Fruit fly (Drosophila melanogaster) whole organism: Measurements from ENCODE around the gene Chro.

ENCODE experiments used
- CG8478 ChIP-seq: fragments of >200 bp; optimal IDR thresholded peaks from 2 replicates; lab custom pipeline; 2018; ENCODE audit warnings: inconsistent platforms
- Dll ChIP-seq: fragments of >200 bp; optimal IDR thresholded peaks from 2 replicates; lab custom pipeline; 2017
- EcR ChIP-seq, 2 experiments: fragments of >200 bp; optimal IDR thresholded peaks; 2 replicates each; lab custom pipeline; 2017; ENCODE audit warnings: missing biosample characterization in 2 of 2, missing genetic modification characterization in 2 of 2, missing genetic modification reagents in 2 of 2
- pan ChIP-seq: fragments of >200 bp; optimal IDR thresholded peaks from 2 replicates; lab custom pipeline; 2017
- psq ChIP-seq: fragments of >200 bp; optimal IDR thresholded peaks from 2 replicates; lab custom pipeline; 2017
- usp ChIP-seq: fragments of >200 bp; optimal IDR thresholded peaks from 2 replicates; lab custom pipeline; 2017; ENCODE audit warnings: missing biosample characterization, missing genetic modification characterization, mixed read lengths

DNA sequence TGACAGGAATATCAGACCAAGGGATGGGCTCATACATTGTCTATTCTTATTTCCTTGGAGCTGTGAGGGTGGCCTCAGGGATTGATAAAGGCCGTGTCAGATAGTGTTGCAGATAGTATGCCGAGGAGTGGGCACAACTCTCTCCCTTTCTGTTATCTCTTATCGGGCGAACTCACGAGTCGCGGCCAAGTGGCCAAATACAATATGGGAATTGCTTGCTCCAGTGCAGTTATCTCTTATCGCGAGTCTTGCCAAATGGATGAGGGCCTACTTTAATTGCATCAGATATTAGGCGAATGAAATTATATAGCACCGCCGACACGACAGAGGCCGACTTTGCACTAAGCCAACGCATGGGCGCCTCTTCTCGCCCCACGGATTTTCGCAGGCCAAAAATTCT, 8.2 kb upstream of the Chro start:
- TF ChIP-seq EcR (GFP tag; optimal IDR thresholded peaks at IDR 0.05; lab: Kevin White, UChicago) (no peak), psq (lab: Kevin White, UChicago) (no peak), pan (lab: Kevin White, UChicago) (no peak), usp (GFP tag; lab: Kevin White, UChicago) (no peak), Dll (lab: Kevin White, UChicago) (no peak), CG8478 (lab: Kevin White, UChicago) (no peak)
